Worm (Caenorhabditis elegans) whole organism, L1 larva: ENCODE results near the gene zer-1.

Source experiments
- C04F5.9 ChIP-seq: sonication (generic microtip); optimal IDR thresholded peaks from 2 replicates; lab custom pipeline; 2016; ENCODE audit warnings: missing genetic modification characterization, missing compliant biosample characterization
- C16A3.4 ChIP-seq: fragments of 150-350 bp; optimal IDR thresholded peaks from 2 replicates; lab custom pipeline; 2014; ENCODE audit warnings: missing biosample characterization, missing genetic modification characterization
- C34B4.2 ChIP-seq: sonication (generic microtip); optimal IDR thresholded peaks from 2 replicates; lab custom pipeline; 2017; ENCODE audit warnings: mild to moderate bottlenecking, missing genetic modification characterization, missing compliant biosample characterization
- alr-1 ChIP-seq: fragments of 200-800 bp; sonication (Bioruptor generic); optimal IDR thresholded peaks from 2 replicates; lab custom pipeline; 2018; ENCODE audit warnings: borderline replicate concordance, mild to moderate bottlenecking, missing genetic modification characterization, missing compliant biosample characterization
- aly-2 ChIP-seq: fragments of 150-350 bp; optimal IDR thresholded peaks from 2 replicates; lab custom pipeline; 2014; ENCODE audit warnings: missing biosample characterization, missing genetic modification characterization
- blmp-1 ChIP-seq: fragments of 150-350 bp; optimal IDR thresholded peaks from 2 replicates; lab custom pipeline; 2014; ENCODE audit warnings: missing biosample characterization, missing genetic modification characterization
- ceh-63 ChIP-seq: fragments of 200-800 bp; sonication (Bioruptor generic); optimal IDR thresholded peaks from 2 replicates; lab custom pipeline; 2018; ENCODE audit warnings: mild to moderate bottlenecking, missing genetic modification characterization, missing compliant biosample characterization
- ceh-8 ChIP-seq: fragments of 200-800 bp; sonication (Bioruptor generic); optimal IDR thresholded peaks from 2 replicates; lab custom pipeline; 2018; ENCODE audit warnings: mild to moderate bottlenecking, missing genetic modification characterization, moderate library complexity, missing compliant biosample characterization
- ces-1 ChIP-seq: fragments of 150-350 bp; optimal IDR thresholded peaks from 2 replicates; lab custom pipeline; 2014; ENCODE audit warnings: missing biosample characterization, missing genetic modification reagents, missing genetic modification characterization
- dpl-1 ChIP-seq, 3 experiments: fragments of 150-350 bp in 2 of 3; sonication (generic microtip) in 1 of 3; optimal IDR thresholded peaks; 2 replicates each; lab custom pipeline; 2014 to 2017; ENCODE audit warnings: missing biosample characterization in 3 of 3, missing genetic modification characterization in 3 of 3, missing genetic modification reagents in 3 of 3
- efl-1 ChIP-seq, 4 experiments: fragments of 150-350 bp; optimal IDR thresholded peaks in 3 of 4; peaks in 1 of 4; 1 replicate in 1 of 4; 2 replicates in 3 of 4; lab custom pipeline; 2014; ENCODE audit warnings: missing biosample characterization in 2 of 4, missing genetic modification characterization in 2 of 4, missing genetic modification reagents in 2 of 4
- efl-3 ChIP-seq: fragments of 200-800 bp; sonication (Bioruptor generic); optimal IDR thresholded peaks from 2 replicates; lab custom pipeline; 2018; ENCODE audit warnings: mild to moderate bottlenecking, missing genetic modification characterization, missing compliant biosample characterization
- egl-13 ChIP-seq: sonication (generic microtip); optimal IDR thresholded peaks from 2 replicates; lab custom pipeline; 2016; ENCODE audit warnings: missing genotype, missing genetic modification reagents, missing genetic modification characterization, missing compliant biosample characterization
- elt-2 ChIP-seq: sonication (generic microtip); optimal IDR thresholded peaks from 2 replicates; lab custom pipeline; 2016; ENCODE audit warnings: missing genetic modification characterization, mild to moderate bottlenecking, inconsistent platforms, missing compliant biosample characterization, missing genetic modification reagents
- elt-3 ChIP-seq, 6 experiments: fragments of 150-350 bp in 1 of 6; sonication (generic microtip); optimal IDR thresholded peaks; 2 replicates each; lab custom pipeline; 2017 to 2018; ENCODE audit warnings: missing biosample characterization in 6 of 6, missing genetic modification characterization in 6 of 6, inconsistent platforms in 1 of 6
- ets-5 ChIP-seq: fragments of 200-800 bp; sonication (Bioruptor generic); IDR thresholded peaks from 2 replicates; pipeline ENCODE4 v1.3.6; 2022; ENCODE audit warnings: missing genetic modification characterization, missing compliant biosample characterization
- fkh-4 ChIP-seq: sonication (generic microtip); optimal IDR thresholded peaks from 2 replicates; lab custom pipeline; 2016; ENCODE audit warnings: missing compliant biosample characterization, missing genetic modification characterization, borderline replicate concordance
- fos-1 ChIP-seq: fragments of 150-350 bp; optimal IDR thresholded peaks from 2 replicates; lab custom pipeline; 2014; ENCODE audit warnings: missing biosample characterization, missing genetic modification characterization
- hlh-17 ChIP-seq: fragments of 200-800 bp; sonication (Bioruptor generic); optimal IDR thresholded peaks from 2 replicates; lab custom pipeline; 2018; ENCODE audit warnings: missing genetic modification characterization, mild to moderate bottlenecking, missing compliant biosample characterization, moderate library complexity, borderline replicate concordance
- irx-1 ChIP-seq: sonication (generic microtip); optimal IDR thresholded peaks from 2 replicates; lab custom pipeline; 2016; ENCODE audit warnings: missing genetic modification characterization, missing compliant biosample characterization
- jun-1 ChIP-seq: fragments of 150-350 bp; optimal IDR thresholded peaks from 2 replicates; lab custom pipeline; 2014; ENCODE audit warnings: missing biosample characterization, missing genetic modification reagents, missing genetic modification characterization
- lin-13 ChIP-seq: fragments of 150-350 bp; optimal IDR thresholded peaks from 2 replicates; lab custom pipeline; 2014; ENCODE audit warnings: missing biosample characterization, missing genetic modification reagents, missing genetic modification characterization
- lin-14 ChIP-seq: fragments of 200-800 bp; sonication (Bioruptor generic); optimal IDR thresholded peaks from 2 replicates; lab custom pipeline; 2018; ENCODE audit warnings: mild to moderate bottlenecking, missing genetic modification characterization, moderate library complexity, missing compliant biosample characterization
- lin-15B ChIP-seq: fragments of 150-350 bp; sonication (generic microtip); optimal IDR thresholded peaks from 3 replicates; lab custom pipeline; 2014; ENCODE audit warnings: missing biosample characterization, missing genetic modification characterization
- lin-35 ChIP-seq, 2 experiments: fragments of 150-350 bp; optimal IDR thresholded peaks; 2 replicates each; lab custom pipeline; 2014; ENCODE audit warnings: missing biosample characterization in 2 of 2, missing genetic modification characterization in 2 of 2, missing genetic modification reagents in 2 of 2
- lsy-2 ChIP-seq, 2 experiments: fragments of 150-350 bp; optimal IDR thresholded peaks; 2 replicates each; lab custom pipeline; 2014; ENCODE audit warnings: missing biosample characterization in 2 of 2, missing genetic modification characterization in 2 of 2
- mdl-1 ChIP-seq, 2 experiments: fragments of 150-350 bp; optimal IDR thresholded peaks; 2 replicates each; lab custom pipeline; 2014 to 2017; ENCODE audit warnings: missing biosample characterization in 2 of 2, missing genetic modification characterization in 2 of 2, inconsistent platforms in 1 of 2
- mep-1 ChIP-seq: fragments of 150-350 bp; optimal IDR thresholded peaks from 2 replicates; lab custom pipeline; 2014; ENCODE audit warnings: missing biosample characterization, missing genetic modification characterization
- nhr-20 ChIP-seq: sonication (generic microtip); optimal IDR thresholded peaks from 2 replicates; lab custom pipeline; 2016; ENCODE audit warnings: mild to moderate bottlenecking, missing genetic modification characterization, missing compliant biosample characterization
- nhr-47 ChIP-seq: sonication (generic microtip); optimal IDR thresholded peaks from 2 replicates; lab custom pipeline; 2016; ENCODE audit warnings: mild to moderate bottlenecking, missing genetic modification characterization, moderate library complexity, missing compliant biosample characterization
- nhr-71 ChIP-seq: sonication (generic microtip); optimal IDR thresholded peaks from 2 replicates; lab custom pipeline; 2016; ENCODE audit warnings: mild to moderate bottlenecking, missing genetic modification characterization, moderate library complexity, missing compliant biosample characterization
- nhr-84 ChIP-seq: sonication (generic microtip); optimal IDR thresholded peaks from 2 replicates; lab custom pipeline; 2017; ENCODE audit warnings: missing biosample characterization, missing genetic modification characterization
- nhr-85 ChIP-seq: sonication (generic microtip); peaks from one replicate; lab custom pipeline; 2016; ENCODE audit warnings: missing genetic modification characterization, inconsistent platforms, missing compliant biosample characterization
- nhr-90 ChIP-seq: sonication (generic microtip); optimal IDR thresholded peaks from 2 replicates; lab custom pipeline; 2016; ENCODE audit warnings: mild to moderate bottlenecking, missing genetic modification characterization, missing compliant biosample characterization; ENCODE audit not compliant: poor library complexity
- pax-3 ChIP-seq: fragments of 200-800 bp; sonication (Bioruptor generic); optimal IDR thresholded peaks from 2 replicates; lab custom pipeline; 2018; ENCODE audit warnings: mild to moderate bottlenecking, missing genetic modification characterization, moderate library complexity, missing compliant biosample characterization
- rnt-1 ChIP-seq: sonication (generic microtip); optimal IDR thresholded peaks from 2 replicates; lab custom pipeline; 2016; ENCODE audit warnings: mild to moderate bottlenecking, missing genetic modification characterization, moderate library complexity, missing compliant biosample characterization
- snu-23 ChIP-seq: sonication (generic microtip); optimal IDR thresholded peaks from 2 replicates; lab custom pipeline; 2016; ENCODE audit warnings: missing genetic modification characterization, missing compliant biosample characterization
- sox-4 ChIP-seq: sonication (generic microtip); optimal IDR thresholded peaks from 2 replicates; lab custom pipeline; 2016; ENCODE audit warnings: missing genetic modification characterization, missing compliant biosample characterization
- sup-37 ChIP-seq: fragments of 200-800 bp; sonication (Bioruptor generic); optimal IDR thresholded peaks from 2 replicates; lab custom pipeline; 2018; ENCODE audit warnings: mild to moderate bottlenecking, missing genetic modification characterization, missing compliant biosample characterization
- tlp-1 ChIP-seq: fragments of 150-350 bp; optimal IDR thresholded peaks from 2 replicates; lab custom pipeline; 2014; ENCODE audit warnings: missing biosample characterization, missing genetic modification characterization
- unc-30 ChIP-seq: sonication (generic microtip); optimal IDR thresholded peaks from 2 replicates; lab custom pipeline; 2017; ENCODE audit warnings: missing biosample characterization, missing genetic modification characterization
- unc-62 ChIP-seq: fragments of 150-350 bp; optimal IDR thresholded peaks from 2 replicates; lab custom pipeline; 2014; ENCODE audit warnings: missing biosample characterization, missing genetic modification reagents, missing genetic modification characterization
- unc-86 ChIP-seq: sonication (generic microtip); optimal IDR thresholded peaks from 2 replicates; lab custom pipeline; 2016; ENCODE audit warnings: missing genetic modification characterization, missing compliant biosample characterization
- vab-15 ChIP-seq: sonication (generic microtip); optimal IDR thresholded peaks from 2 replicates; lab custom pipeline; 2017; ENCODE audit warnings: missing genotype, mild to moderate bottlenecking, missing genetic modification characterization, missing compliant biosample characterization
- zip-4 ChIP-seq: fragments of 200-800 bp; sonication (Bioruptor generic); optimal IDR thresholded peaks from 2 replicates; lab custom pipeline; 2018; ENCODE audit warnings: mild to moderate bottlenecking, missing genetic modification characterization, moderate library complexity, missing compliant biosample characterization
- ztf-4 ChIP-seq: fragments of 150-350 bp; optimal IDR thresholded peaks from 2 replicates; lab custom pipeline; 2014; ENCODE audit warnings: missing biosample characterization, missing genetic modification characterization

The zer-1 gene

DNA sequence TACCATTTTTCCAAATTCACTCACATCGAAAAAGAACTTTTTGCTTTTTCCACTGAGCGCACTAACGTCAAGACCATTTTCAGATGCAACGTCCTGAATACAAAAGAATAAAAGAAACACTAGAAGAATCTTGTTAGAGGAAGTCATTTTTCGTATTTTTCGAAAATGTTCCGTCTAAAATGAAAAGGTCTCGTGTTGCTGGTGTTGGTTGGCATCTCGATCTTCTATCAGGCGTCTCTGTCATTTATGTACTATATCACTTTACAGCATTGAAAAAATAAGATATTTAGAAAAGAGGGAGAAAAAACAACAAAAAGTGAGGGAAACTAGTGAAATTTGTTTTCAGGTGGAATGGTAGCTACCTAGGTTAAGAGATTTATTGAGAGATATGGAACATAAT lies 45.4 kb downstream of the zer-1 start, which contains the start of gene K02F3.9 (continued):
- peak; percentile 23 for TF ChIP-seq rnt-1 (tag; lab: Kevin White, UChicago)
- no peak for TF ChIP-seq ceh-63 (GFP tag; lab: Kevin White, UChicago)
- TF ChIP-seq nhr-85 (tag; lab: Kevin White, UChicago): peak; percentile 1
- no peak for TF ChIP-seq jun-1 (tag; lab: Kevin White, UChicago)
- TF ChIP-seq ceh-8 (GFP tag; lab: Kevin White, UChicago): no peak
- TF ChIP-seq vab-15 (tag; lab: Kevin White, UChicago): no peak
- TF ChIP-seq zip-4: no peak
- no peak for TF ChIP-seq C34B4.2 (tag; lab: Kevin White, UChicago)
- no peak for TF ChIP-seq nhr-47 (tag; lab: Kevin White, UChicago)
- no peak for TF ChIP-seq snu-23 (GFP tag; lab: Kevin White, UChicago)
- no peak for TF ChIP-seq fkh-4 (tag; lab: Kevin White, UChicago)
- no peak for TF ChIP-seq hlh-17
- no peak for TF ChIP-seq efl-3 (GFP tag; lab: Kevin White, UChicago)
- no peak for TF ChIP-seq irx-1
- TF ChIP-seq mep-1: peak; percentile 3
- TF ChIP-seq C04F5.9 (tag; lab: Kevin White, UChicago): no peak
- no peak for TF ChIP-seq unc-30
- peak; percentile 35 for TF ChIP-seq lin-14
- peak; percentile 18 for TF ChIP-seq nhr-71 (tag; lab: Kevin White, UChicago)
- TF ChIP-seq ces-1 (GFP tag; lab: Kevin White, UChicago): no peak
- TF ChIP-seq egl-13: no peak
- no peak for TF ChIP-seq efl-1 (optimal IDR thresholded peaks at IDR 0.05; lab: Kevin White, UChicago)
- TF ChIP-seq efl-1 (GFP tag; optimal IDR thresholded peaks at IDR 0.05 in 1 of 2; lab: Kevin White, UChicago): no peak
- TF ChIP-seq unc-62 (GFP tag; lab: Kevin White, UChicago): no peak
- TF ChIP-seq unc-86 (tag; lab: Kevin White, UChicago): no peak
- no peak for TF ChIP-seq lin-35 (GFP tag; optimal IDR thresholded peaks at IDR 0.05; lab: Kevin White, UChicago)

DNA sequence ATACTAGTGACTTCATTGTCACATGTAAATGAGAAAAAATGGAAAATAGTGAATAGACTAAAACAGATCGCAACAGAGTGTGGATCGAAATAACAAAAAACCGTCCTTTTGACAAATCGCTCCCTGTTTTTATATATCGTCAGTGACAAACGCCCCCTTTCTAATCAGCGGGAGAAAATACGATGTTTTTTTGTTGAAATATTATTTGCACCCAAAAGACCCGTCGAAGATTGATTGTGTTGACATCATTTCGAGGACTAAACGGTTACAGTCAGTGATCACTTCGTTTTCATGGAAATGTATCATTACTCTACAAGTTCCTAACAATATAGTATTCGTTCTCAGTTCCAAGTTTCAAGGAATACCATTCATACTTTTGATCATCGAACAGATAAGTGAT lies 47.1 kb downstream of the zer-1 start, which contains the start of gene dos-3:
Gene dos-3, minus strand, starts transcription at position 101 of the 400 bp plus-strand sequence.
- no peak for TF ChIP-seq hlh-17

DNA sequence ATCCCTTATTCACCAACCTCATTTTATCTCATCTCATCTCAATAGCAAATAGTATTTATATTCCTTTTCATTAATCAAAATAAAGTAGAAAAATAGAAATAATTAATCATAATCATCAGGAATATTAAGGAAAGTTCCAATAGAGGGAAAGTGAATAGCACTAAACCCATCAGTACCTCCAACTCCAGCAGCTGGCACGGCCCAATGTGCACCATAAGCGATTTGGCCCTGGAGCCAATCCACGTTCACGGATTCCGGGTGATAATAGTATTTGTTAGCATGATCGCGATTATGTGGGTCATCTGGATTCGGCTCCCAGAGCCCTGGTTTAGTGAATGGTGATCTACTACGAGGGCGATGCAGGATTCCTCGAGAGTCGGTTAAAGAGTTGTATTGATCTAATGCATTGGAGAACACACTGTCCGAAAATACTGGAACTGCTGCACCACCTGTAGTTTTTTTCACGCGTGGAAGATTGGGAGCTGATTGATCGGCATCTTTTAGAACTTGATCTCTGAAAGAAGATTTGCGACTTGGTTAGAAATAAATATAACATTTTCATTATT lies 50.8 kb downstream of the zer-1 start:
- TF ChIP-seq C16A3.4 (tag; lab: Kevin White, UChicago) (peak; percentile 23), unc-86 (tag; lab: Kevin White, UChicago) (peak; percentile 47), tlp-1 (tag; lab: Kevin White, UChicago) (no peak), sox-4 (no peak), lin-35 (GFP tag; optimal IDR thresholded peaks at IDR 0.05; lab: Kevin White, UChicago) (peak in 1 of 2 experiments; percentile 19), efl-3 (GFP tag; lab: Kevin White, UChicago) (no peak), elt-3 (tag; optimal IDR thresholded peaks at IDR 0.05; lab: Kevin White, UChicago) (no peak), nhr-84 (tag; lab: Kevin White, UChicago) (no peak), ces-1 (GFP tag; lab: Kevin White, UChicago) (no peak), elt-2 (peak; percentile 29), lin-14 (peak; percentile 11), mdl-1 (tag; optimal IDR thresholded peaks at IDR 0.05; lab: Kevin White, UChicago) (no peak), lin-13 (GFP tag; lab: Kevin White, UChicago) (no peak), sup-37 (GFP tag; lab: Kevin White, UChicago) (peak; percentile 74), vab-15 (tag; lab: Kevin White, UChicago) (no peak), alr-1 (tag; lab: Kevin White, UChicago) (no peak), zip-4 (no peak), nhr-85 (tag; lab: Kevin White, UChicago) (peak; percentile 75), lsy-2 (tag; optimal IDR thresholded peaks at IDR 0.05; lab: Kevin White, UChicago) (peak; percentile 40 to 64), fos-1 (tag; lab: Kevin White, UChicago) (peak; percentile 4), aly-2 (tag; lab: Kevin White, UChicago) (peak; percentile 34), ets-5 (peak; percentile 94; the same call in 1 of the 2 replicates), pax-3 (tag; lab: Kevin White, UChicago) (peak; percentile 71), jun-1 (tag; lab: Kevin White, UChicago) (peak; percentile 68), dpl-1 (GFP tag; optimal IDR thresholded peaks at IDR 0.05; lab: Kevin White, UChicago) (no peak), C04F5.9 (tag; lab: Kevin White, UChicago) (no peak), nhr-20 (peak; percentile 31), ztf-4 (peak; percentile 81), lin-15B (no peak), blmp-1 (tag; lab: Kevin White, UChicago) (no peak), nhr-90 (tag; lab: Kevin White, UChicago) (peak; percentile 69), ceh-63 (GFP tag; lab: Kevin White, UChicago) (no peak), unc-62 (GFP tag; lab: Kevin White, UChicago) (no peak)
